Worm (Caenorhabditis elegans): ENCODE results near the gene K08E7.6.

ce11 chrIV:12616943-12617689 is 36.2 kb upstream of the K08E7.6 start:
- TF ChIP-seq nhr-237 (tag; optimal IDR thresholded peaks at IDR 0.05) (no peak), nhr-12 (tag; optimal IDR thresholded peaks at IDR 0.05) (no peak), mdl-1 (tag; optimal IDR thresholded peaks at IDR 0.05) (no peak), snpc-4 (tag; optimal IDR thresholded peaks at IDR 0.05) (no peak), ceh-9 (tag; optimal IDR thresholded peaks at IDR 0.05) (no peak), elt-3 (tag; optimal IDR thresholded peaks at IDR 0.05) (no peak), skn-1 (tag; optimal IDR thresholded peaks at IDR 0.05) (no peak), fos-1 (tag; optimal IDR thresholded peaks at IDR 0.05) (no peak)

Data from whole organism, L3 larva.